Fruit fly (Drosophila melanogaster) whole organism, prepupa: ENCODE measurements around the gene Dus4.

Source experiments
- Lpt ChIP-seq: fragments of 200-800 bp; sonication (Bioruptor generic); optimal IDR thresholded peaks from 3 replicates; lab custom pipeline; 2016; ENCODE audit warnings: missing biosample characterization, missing genetic modification characterization
- fd85E ChIP-seq: fragments of 200-800 bp; sonication (Bioruptor generic); optimal IDR thresholded peaks from 3 replicates; lab custom pipeline; 2016; ENCODE audit warnings: missing biosample characterization, missing genetic modification characterization

dm6 chr2L:19045111-19045560, 18.0 kb upstream of the Dus4 start, which contains the start of the genes Ttc19 and Acn:
- TF ChIP-seq fd85E (no peak), Lpt (GFP tag; lab: Kevin White, UChicago) (peak; percentile 55)
